Worm (Caenorhabditis elegans) whole organism, mixed stage, embryonic: ENCODE measurements around the gene shl-1.
A peak's percentile ranks its signal among the peaks of the same experiment; 100 is the strongest.
"Not testable (repeated sequence)": the region's sequence is repeated elsewhere in the genome, so short reads cannot be mapped to it uniquely, and the experiment has no call there.

Source experiments
- M03D4.4 ChIP-seq: sonication (generic microtip); optimal IDR thresholded peaks from 2 replicates; lab custom pipeline; 2017; ENCODE audit warnings: mild to moderate bottlenecking, missing genetic modification characterization, missing compliant biosample characterization
- bed-3 ChIP-seq: fragments of 200-800 bp; sonication (Bioruptor generic); optimal IDR thresholded peaks from 3 replicates; lab custom pipeline; 2018; ENCODE audit warnings: mild to moderate bottlenecking, missing genetic modification characterization, moderate library complexity, missing compliant biosample characterization
- blmp-1 ChIP-seq: fragments of 150-350 bp; optimal IDR thresholded peaks from 2 replicates; lab custom pipeline; 2014; ENCODE audit warnings: missing biosample characterization, missing genetic modification characterization
- ceh-39 ChIP-seq: fragments of 150-350 bp; optimal IDR thresholded peaks from 2 replicates; lab custom pipeline; 2014; ENCODE audit warnings: missing biosample characterization, missing genetic modification characterization
- ceh-43 ChIP-seq: fragments of 200-800 bp; sonication (Bioruptor generic); optimal IDR thresholded peaks from 2 replicates; lab custom pipeline; 2018; ENCODE audit warnings: mild to moderate bottlenecking, missing genetic modification characterization, moderate library complexity, missing compliant biosample characterization
- ceh-83 ChIP-seq: fragments of 200-800 bp; sonication (Bioruptor generic); optimal IDR thresholded peaks from 2 replicates; lab custom pipeline; 2018; ENCODE audit warnings: mild to moderate bottlenecking, missing genetic modification characterization, missing compliant biosample characterization
- ces-1 ChIP-seq: fragments of 150-350 bp; optimal IDR thresholded peaks from 2 replicates; lab custom pipeline; 2014; ENCODE audit warnings: missing biosample characterization, missing genetic modification reagents, missing genetic modification characterization
- cnd-1 ChIP-seq: fragments of 200-800 bp; sonication (Bioruptor generic); optimal IDR thresholded peaks from 2 replicates; lab custom pipeline; 2018; ENCODE audit warnings: mild to moderate bottlenecking, missing genetic modification characterization, missing compliant biosample characterization
- elt-1 ChIP-seq: sonication (generic microtip); optimal IDR thresholded peaks from 2 replicates; lab custom pipeline; 2017; ENCODE audit warnings: missing genetic modification characterization, mild to moderate bottlenecking, missing compliant biosample characterization, antibody characterized with exemption, moderate library complexity, borderline replicate concordance; ENCODE audit not compliant: insufficient read depth
- elt-3 ChIP-seq: fragments of 150-350 bp; optimal IDR thresholded peaks from 2 replicates; lab custom pipeline; 2014; ENCODE audit warnings: missing biosample characterization, missing genetic modification characterization
- flh-1 ChIP-seq: fragments of 200-800 bp; sonication (Bioruptor generic); optimal IDR thresholded peaks from 2 replicates; lab custom pipeline; 2018; ENCODE audit warnings: mild to moderate bottlenecking, missing genetic modification characterization, moderate library complexity, missing compliant biosample characterization
- ham-2 ChIP-seq: fragments of 200-800 bp; sonication (Bioruptor generic); optimal IDR thresholded peaks from 2 replicates; lab custom pipeline; 2018; ENCODE audit warnings: mild to moderate bottlenecking, missing genetic modification characterization, missing compliant biosample characterization
- hlh-1 ChIP-seq: fragments of 150-350 bp; optimal IDR thresholded peaks from 2 replicates; lab custom pipeline; 2014; ENCODE audit warnings: missing biosample characterization, missing genetic modification reagents, missing genetic modification characterization
- lin-13 ChIP-seq: fragments of 150-350 bp; optimal IDR thresholded peaks from 2 replicates; lab custom pipeline; 2014; ENCODE audit warnings: missing biosample characterization, missing genetic modification characterization
- lin-32 ChIP-seq: fragments of 200-800 bp; sonication (Bioruptor generic); optimal IDR thresholded peaks from 2 replicates; lab custom pipeline; 2018; ENCODE audit warnings: mild to moderate bottlenecking, missing genetic modification characterization, missing compliant biosample characterization
- lsy-2 ChIP-seq: fragments of 150-350 bp; optimal IDR thresholded peaks from 2 replicates; lab custom pipeline; 2014; ENCODE audit warnings: missing biosample characterization, missing genetic modification characterization
- mab-5 ChIP-seq: fragments of 150-350 bp; optimal IDR thresholded peaks from 2 replicates; lab custom pipeline; 2014; ENCODE audit warnings: missing biosample characterization, missing genetic modification characterization
- mep-1 ChIP-seq: fragments of 150-350 bp; optimal IDR thresholded peaks from 2 replicates; lab custom pipeline; 2017; ENCODE audit warnings: missing biosample characterization, missing genetic modification reagents, missing genetic modification characterization, inconsistent platforms
- mls-2 ChIP-seq: sonication (generic microtip); optimal IDR thresholded peaks from 2 replicates; lab custom pipeline; 2016; ENCODE audit warnings: mild to moderate bottlenecking, missing genetic modification characterization, moderate library complexity, missing compliant biosample characterization
- nhr-12 ChIP-seq: fragments of 150-350 bp; optimal IDR thresholded peaks from 2 replicates; lab custom pipeline; 2014; ENCODE audit warnings: missing biosample characterization, missing genetic modification characterization
- nhr-2 ChIP-seq: fragments of 150-350 bp; optimal IDR thresholded peaks from 2 replicates; lab custom pipeline; 2014; ENCODE audit warnings: missing biosample characterization, missing genetic modification characterization
- nhr-237 ChIP-seq: fragments of 150-350 bp; optimal IDR thresholded peaks from 2 replicates; lab custom pipeline; 2014; ENCODE audit warnings: missing biosample characterization, missing genetic modification characterization
- nhr-28 ChIP-seq: fragments of 150-350 bp; optimal IDR thresholded peaks from 2 replicates; lab custom pipeline; 2014; ENCODE audit warnings: missing biosample characterization, missing genetic modification characterization
- nhr-76 ChIP-seq: sonication (generic microtip); optimal IDR thresholded peaks from 2 replicates; lab custom pipeline; 2017; ENCODE audit warnings: missing biosample characterization, missing genetic modification characterization
- pha-4 ChIP-seq: fragments of 150-350 bp; optimal IDR thresholded peaks from 2 replicates; lab custom pipeline; 2018; ENCODE audit warnings: missing biosample characterization, missing genetic modification reagents, missing genetic modification characterization
- snpc-4 ChIP-seq: fragments of 150-350 bp; optimal IDR thresholded peaks from 2 replicates; lab custom pipeline; 2014; ENCODE audit warnings: missing biosample characterization, missing genetic modification characterization
- sptf-1 ChIP-seq: sonication (generic microtip); optimal IDR thresholded peaks from 2 replicates; lab custom pipeline; 2017; ENCODE audit warnings: mild to moderate bottlenecking, missing genetic modification characterization, moderate library complexity, missing compliant biosample characterization
- tbx-8 ChIP-seq: fragments of 200-800 bp; sonication (Bioruptor generic); optimal IDR thresholded peaks from 2 replicates; lab custom pipeline; 2018; ENCODE audit warnings: mild to moderate bottlenecking, missing genetic modification characterization, moderate library complexity, missing compliant biosample characterization
- unc-120 ChIP-seq: sonication (generic microtip); optimal IDR thresholded peaks from 2 replicates; lab custom pipeline; 2017; ENCODE audit warnings: missing genetic modification characterization, missing compliant biosample characterization; ENCODE audit not compliant: poor library complexity, severe bottlenecking
- unc-62 ChIP-seq: fragments of 150-350 bp; optimal IDR thresholded peaks from 2 replicates; lab custom pipeline; 2014; ENCODE audit warnings: missing biosample characterization, missing genetic modification reagents, missing genetic modification characterization
- zip-8 ChIP-seq: fragments of 150-350 bp; optimal IDR thresholded peaks from 2 replicates; lab custom pipeline; 2014; ENCODE audit warnings: missing biosample characterization, missing genetic modification characterization
- ztf-11 ChIP-seq: fragments of 150-350 bp; optimal IDR thresholded peaks from 2 replicates; lab custom pipeline; 2014; ENCODE audit warnings: missing biosample characterization, missing genetic modification characterization

Gene shl-1

DNA sequence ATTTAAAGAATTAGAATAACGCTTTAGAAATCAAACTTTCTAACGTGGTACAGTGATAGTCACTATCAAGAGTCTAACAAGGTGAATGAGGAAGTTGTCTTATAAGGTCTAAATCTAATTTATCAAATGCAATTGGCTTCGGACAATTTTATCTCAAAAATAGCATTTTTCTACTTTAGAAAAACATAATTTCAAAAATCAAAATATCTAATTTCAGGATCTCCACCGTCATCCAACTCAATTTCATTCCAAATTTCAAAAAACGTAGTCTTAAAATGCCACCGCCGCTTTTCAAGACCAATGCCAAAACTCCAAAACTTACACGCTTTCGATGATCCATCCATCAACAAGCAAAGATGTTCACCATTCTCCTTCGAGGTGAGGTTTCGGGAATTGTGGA, 18.8 kb downstream of the shl-1 start, which contains the start of gene Y73B6BL.270:
Gene Y73B6BL.270 (plus strand): TSS at position 301 of the 400 bp plus-strand sequence.
- TF ChIP-seq zip-8: no peak
- no peak for TF ChIP-seq lin-13 (tag; lab: Kevin White, UChicago)
- no peak for TF ChIP-seq tbx-8 (GFP tag; lab: Kevin White, UChicago)
- TF ChIP-seq nhr-12: no peak
- TF ChIP-seq hlh-1 (tag; lab: Kevin White, UChicago): no peak
- no peak for TF ChIP-seq mls-2 (tag; lab: Kevin White, UChicago)
- TF ChIP-seq bed-3: no peak
- TF ChIP-seq ceh-39: no peak
- TF ChIP-seq blmp-1 (tag; lab: Kevin White, UChicago): no peak
- TF ChIP-seq nhr-237 (tag; lab: Kevin White, UChicago): no peak
- TF ChIP-seq M03D4.4: no peak
- TF ChIP-seq flh-1 (GFP tag; lab: Kevin White, UChicago): no peak
- no peak for TF ChIP-seq pha-4
- TF ChIP-seq cnd-1 (tag; lab: Kevin White, UChicago): no peak
- no peak for TF ChIP-seq ces-1
- TF ChIP-seq ceh-83: no peak
- no peak for TF ChIP-seq unc-120 (tag; lab: Kevin White, UChicago)

- no peak for TF ChIP-seq unc-62 (GFP tag; lab: Kevin White, UChicago)
- TF ChIP-seq ztf-11 (tag; lab: Kevin White, UChicago): no peak
- TF ChIP-seq mab-5 (tag; lab: Kevin White, UChicago): no peak
- TF ChIP-seq pha-4: no peak
- TF ChIP-seq lin-13 (tag; lab: Kevin White, UChicago): no peak
- TF ChIP-seq unc-120 (tag; lab: Kevin White, UChicago): no peak
- TF ChIP-seq ces-1: peak; percentile 89
Observed at ce11 chrIV:6363604-6364003, 20.3 kb downstream of the shl-1 start.

DNA sequence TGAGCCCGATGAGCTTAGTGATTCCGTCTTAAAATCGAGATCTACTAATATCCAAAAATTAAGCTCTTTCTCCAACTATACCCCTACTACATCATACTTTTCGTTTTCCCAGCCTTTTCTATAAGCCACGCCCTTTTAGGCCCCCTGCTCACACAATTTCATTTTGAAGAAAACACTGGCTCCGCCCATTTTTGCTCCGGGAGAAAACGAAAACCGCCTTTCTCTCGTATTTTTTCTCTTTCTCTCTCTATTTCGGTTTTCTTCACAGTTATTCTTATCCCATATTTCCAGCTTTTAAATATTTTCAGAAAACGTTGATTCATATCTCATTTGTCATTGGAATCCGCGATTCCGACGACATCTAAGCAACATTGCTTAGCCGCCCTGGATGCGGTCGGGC, 22.2 kb downstream of the shl-1 start, which contains the start of gene Y73B6BL.47:
Gene Y73B6BL.47 (plus strand): TSS at position 301 of the 400 bp plus-strand sequence.
- TF ChIP-seq ces-1: peak; percentile 12
- no peak for TF ChIP-seq nhr-76 (tag; lab: Kevin White, UChicago)

ce11 chrIV:6347213-6347612, 36.7 kb downstream of the shl-1 start, which contains the start of gene Y73B6BL.289:
Gene Y73B6BL.289, plus strand, starts transcription at chrIV:6347513.
- TF ChIP-seq ztf-11 (tag; lab: Kevin White, UChicago); sptf-1 (tag; lab: Kevin White, UChicago); ces-1: not testable (repeated sequence)

ce11 chrIV:6342876-6343275, 41.0 kb downstream of the shl-1 start, which contains the start of gene Y73B6BL.14:
Gene Y73B6BL.14, minus strand, starts transcription at chrIV:6342976.
- no peak for TF ChIP-seq snpc-4
- TF ChIP-seq mab-5 (tag; lab: Kevin White, UChicago): no peak
- TF ChIP-seq nhr-28 (tag; lab: Kevin White, UChicago): no peak
- TF ChIP-seq nhr-12: no peak
- TF ChIP-seq ham-2 (GFP tag; lab: Kevin White, UChicago): no peak
- no peak for TF ChIP-seq blmp-1 (tag; lab: Kevin White, UChicago)
- TF ChIP-seq lin-13 (tag; lab: Kevin White, UChicago): no peak
- no peak for TF ChIP-seq zip-8
- no peak for TF ChIP-seq ceh-43

- TF ChIP-seq tbx-8 (GFP tag; lab: Kevin White, UChicago): no peak
- no peak for TF ChIP-seq nhr-12
- no peak for TF ChIP-seq flh-1 (GFP tag; lab: Kevin White, UChicago)
- no peak for TF ChIP-seq nhr-237 (tag; lab: Kevin White, UChicago)
Observed at ce11 chrIV:6342431-6342830, 41.4 kb downstream of the shl-1 start, which contains the start of gene Y73B6BL.288. Gene Y73B6BL.288, minus strand, starts transcription at chrIV:6342531.

- TF ChIP-seq flh-1 (GFP tag; lab: Kevin White, UChicago) (no peak), lsy-2 (tag; lab: Kevin White, UChicago) (no peak), nhr-2 (tag; lab: Kevin White, UChicago) (no peak), mep-1 (tag; lab: Kevin White, UChicago) (no peak), lin-32 (GFP tag; lab: Kevin White, UChicago) (no peak), lin-13 (tag; lab: Kevin White, UChicago) (no peak), nhr-12 (no peak), ztf-11 (tag; lab: Kevin White, UChicago) (no peak), mls-2 (tag; lab: Kevin White, UChicago) (no peak), elt-1 (no peak), elt-3 (no peak), hlh-1 (tag; lab: Kevin White, UChicago) (no peak), tbx-8 (GFP tag; lab: Kevin White, UChicago) (no peak)
Observed at ce11 chrIV:6337353-6337752, 46.5 kb downstream of the shl-1 start, which contains the start of gene ipla-6. Gene ipla-6, plus strand, starts transcription at chrIV:6337653.
